Worm (Caenorhabditis elegans): Measurements from ENCODE around the gene exos-4.1.

The exos-4.1 gene

DNA sequence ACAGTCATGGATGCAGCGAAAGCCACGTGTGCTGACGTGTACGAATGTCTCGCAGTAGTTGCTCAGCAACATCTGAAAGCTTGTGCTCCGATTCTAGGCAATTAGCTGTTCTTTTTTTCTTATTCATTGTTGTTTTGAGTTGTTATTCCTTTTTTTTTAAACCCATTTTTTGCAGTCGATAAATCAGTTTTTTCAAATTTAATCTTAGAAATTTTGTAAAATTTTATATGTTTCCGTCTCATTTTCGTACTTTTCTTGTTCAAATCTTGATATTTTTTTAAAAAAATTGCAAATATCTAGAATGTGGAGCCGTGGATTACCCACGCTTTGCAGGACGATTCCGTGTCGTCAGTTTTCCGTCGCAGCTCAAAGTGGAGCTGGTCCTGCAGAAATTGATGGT is 1.6 kb downstream of the exos-4.1 start, which contains the start of gene fask-1:
fask-1 (plus strand) TSS at position 301 of the 400 bp plus-strand sequence.
- TF ChIP-seq ces-1 (GFP tag; optimal IDR thresholded peaks at IDR 0.05) = no peak
- TF ChIP-seq mab-5 (tag; optimal IDR thresholded peaks at IDR 0.05) = no peak
- no peak for TF ChIP-seq lin-32 (GFP tag; optimal IDR thresholded peaks at IDR 0.05)
- TF ChIP-seq ceh-39 (tag; optimal IDR thresholded peaks at IDR 0.05) = no peak
- no peak for TF ChIP-seq ztf-11 (tag; optimal IDR thresholded peaks at IDR 0.05)
- TF ChIP-seq unc-120 (tag; optimal IDR thresholded peaks at IDR 0.05; ENCODE audit: poor library complexity, severe bottlenecking) = no peak
- TF ChIP-seq mep-1 (tag; optimal IDR thresholded peaks at IDR 0.05) = no peak
- no peak for TF ChIP-seq ham-2 (GFP tag; optimal IDR thresholded peaks at IDR 0.05)
- TF ChIP-seq elt-1 (tag; optimal IDR thresholded peaks at IDR 0.05; ENCODE audit: borderline replicate concordance, insufficient read depth) = no peak
- TF ChIP-seq sptf-1 (tag; optimal IDR thresholded peaks at IDR 0.05) = no peak
- no peak for TF ChIP-seq sem-2 (GFP tag; optimal IDR thresholded peaks at IDR 0.05)

DNA sequence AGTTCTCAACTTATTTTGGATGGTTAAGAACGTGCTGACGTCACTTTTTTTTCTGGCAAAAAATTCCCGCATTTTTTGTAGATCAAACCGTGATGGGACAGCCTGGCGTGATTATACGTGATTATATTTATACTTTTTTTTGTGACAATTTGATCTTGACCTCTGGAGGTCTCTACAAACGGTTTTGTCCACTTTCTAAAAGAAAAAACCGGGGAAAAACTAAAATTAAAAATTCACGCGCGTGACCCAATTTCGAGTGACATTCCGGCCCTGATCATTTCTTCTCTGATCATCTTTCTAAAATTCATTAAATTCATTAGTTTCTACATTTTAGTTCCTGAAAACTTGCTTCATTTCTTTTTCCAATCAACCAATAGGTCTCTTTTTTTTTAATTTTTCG is 6.1 kb downstream of the exos-4.1 start, which contains the start of gene rde-11:
rde-11 (plus strand) TSS at position 301 of the 400 bp plus-strand sequence.
- no peak for TF ChIP-seq nhr-237 (tag; optimal IDR thresholded peaks at IDR 0.05)
- TF ChIP-seq mab-5 (tag; optimal IDR thresholded peaks at IDR 0.05) = no peak
- TF ChIP-seq sem-2 (GFP tag; optimal IDR thresholded peaks at IDR 0.05) = no peak
- TF ChIP-seq pha-4 (tag; optimal IDR thresholded peaks at IDR 0.05) = no peak

DNA sequence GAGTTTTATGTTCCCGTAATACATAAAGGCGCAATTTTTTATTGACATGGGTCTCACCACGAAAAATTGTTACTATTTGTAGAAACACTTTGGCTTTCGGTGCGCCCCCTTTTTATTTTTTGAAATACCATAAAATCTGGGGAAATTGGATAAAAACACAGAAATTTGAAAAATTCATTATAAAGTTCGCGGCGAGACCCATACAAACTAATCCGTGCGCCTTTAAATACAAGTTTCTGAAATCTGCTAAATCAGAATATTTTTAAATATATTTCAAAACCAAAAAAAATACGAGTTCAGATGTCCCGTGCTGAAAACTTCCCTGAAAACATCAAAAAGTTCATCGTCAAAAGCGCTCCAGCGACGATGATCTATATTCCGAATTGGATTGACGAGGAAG is 8.6 kb downstream of the exos-4.1 start, which contains the start of gene B0564.2:
B0564.2 (plus strand) TSS at position 301 of the 400 bp plus-strand sequence.
- no peak for TF ChIP-seq bed-3 (GFP tag; optimal IDR thresholded peaks at IDR 0.05)
- TF ChIP-seq nhr-237 (tag; optimal IDR thresholded peaks at IDR 0.05) = no peak
- TF ChIP-seq mls-2 (tag; optimal IDR thresholded peaks at IDR 0.05) = no peak
- no peak for TF ChIP-seq flh-1 (GFP tag; optimal IDR thresholded peaks at IDR 0.05)
- no peak for TF ChIP-seq blmp-1 (tag; optimal IDR thresholded peaks at IDR 0.05)
- TF ChIP-seq unc-62 (GFP tag; optimal IDR thresholded peaks at IDR 0.05) = no peak
- TF ChIP-seq ceh-39 (tag; optimal IDR thresholded peaks at IDR 0.05) = no peak
- no peak for TF ChIP-seq ham-2 (GFP tag; optimal IDR thresholded peaks at IDR 0.05)

DNA sequence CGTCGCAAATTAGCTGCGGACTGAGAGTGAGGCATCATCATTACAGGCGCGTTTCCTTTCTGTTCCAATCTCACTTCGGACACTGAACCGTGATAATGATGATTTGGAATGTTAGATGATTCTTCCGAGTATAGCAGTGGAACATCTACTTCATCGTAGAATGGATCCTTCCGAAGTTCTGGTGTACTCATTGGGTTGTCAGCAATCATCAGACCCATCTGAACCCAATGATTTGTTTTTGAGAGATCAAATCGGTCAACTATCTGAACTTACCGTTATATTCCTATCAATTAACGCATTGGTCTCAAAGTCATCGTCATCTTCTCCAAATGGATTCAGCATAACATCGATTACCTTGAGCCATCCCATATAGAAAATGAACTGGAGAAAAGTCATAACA is 9.6 kb downstream of the exos-4.1 start:
- TF ChIP-seq tbx-8 (GFP tag; optimal IDR thresholded peaks at IDR 0.05) (no peak), flh-1 (GFP tag; optimal IDR thresholded peaks at IDR 0.05) (no peak), lin-13 (tag; optimal IDR thresholded peaks at IDR 0.05) (no peak), ham-2 (GFP tag; optimal IDR thresholded peaks at IDR 0.05) (no peak), unc-39 (tag; optimal IDR thresholded peaks at IDR 0.05) (no peak), hlh-1 (tag; optimal IDR thresholded peaks at IDR 0.05) (no peak)

DNA sequence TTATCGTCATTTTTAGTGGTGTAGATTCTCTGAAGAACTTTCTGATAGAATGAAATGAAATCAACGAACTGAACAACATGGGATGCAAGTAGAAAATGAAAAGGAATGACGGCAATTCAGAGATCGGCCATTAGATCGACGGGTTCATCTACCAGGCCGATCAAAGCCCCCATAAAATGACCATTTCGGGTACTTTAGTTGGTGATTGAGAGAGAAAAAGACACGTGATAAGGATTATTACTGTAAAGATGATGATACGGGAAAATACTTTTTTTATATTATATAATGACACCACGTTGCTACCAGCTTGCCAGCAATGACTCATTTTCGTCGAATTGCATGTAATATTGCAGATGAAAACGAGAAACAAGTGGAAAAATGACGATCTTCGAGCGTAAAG is 11.0 kb downstream of the exos-4.1 start, which contains the start of gene best-1:
best-1 (minus strand) TSS at position 29 of the 400 bp plus-strand sequence.
- TF ChIP-seq ceh-83 (GFP tag; optimal IDR thresholded peaks at IDR 0.05) = no peak
- TF ChIP-seq nhr-76 (tag; optimal IDR thresholded peaks at IDR 0.05) = no peak
- TF ChIP-seq ztf-11 (tag; optimal IDR thresholded peaks at IDR 0.05) = no peak
- no peak for TF ChIP-seq ham-2 (GFP tag; optimal IDR thresholded peaks at IDR 0.05)
- no peak for TF ChIP-seq hlh-1 (tag; optimal IDR thresholded peaks at IDR 0.05)
- no peak for TF ChIP-seq lin-13 (tag; optimal IDR thresholded peaks at IDR 0.05)
- TF ChIP-seq lsy-2 (tag; optimal IDR thresholded peaks at IDR 0.05) = no peak

DNA sequence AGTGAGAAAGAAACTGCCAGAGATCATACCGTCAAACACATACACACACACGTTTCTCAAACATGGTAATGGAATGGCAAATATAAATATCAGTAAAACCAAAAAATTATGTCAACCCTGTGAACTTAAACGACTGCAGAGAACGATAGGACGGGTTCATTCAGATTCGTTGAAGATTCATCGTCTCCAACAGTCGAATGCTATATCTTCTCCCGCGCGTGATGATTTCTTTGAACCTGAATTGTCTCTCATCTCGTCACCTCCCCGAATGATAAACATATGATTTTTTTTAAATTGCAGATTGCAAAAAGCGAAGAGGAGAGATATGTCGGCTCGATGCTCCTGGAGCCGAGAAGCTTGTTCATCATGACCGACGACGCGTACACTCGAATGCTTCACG is 12.1 kb downstream of the exos-4.1 start:
- TF ChIP-seq sptf-1 (tag; optimal IDR thresholded peaks at IDR 0.05) (no peak), ceh-43 (GFP tag; optimal IDR thresholded peaks at IDR 0.05) (no peak), blmp-1 (tag; optimal IDR thresholded peaks at IDR 0.05) (no peak), unc-62 (GFP tag; optimal IDR thresholded peaks at IDR 0.05) (no peak), nhr-28 (tag; optimal IDR thresholded peaks at IDR 0.05) (no peak), unc-120 (tag; optimal IDR thresholded peaks at IDR 0.05; ENCODE audit: poor library complexity, severe bottlenecking) (no peak), hlh-1 (tag; optimal IDR thresholded peaks at IDR 0.05) (no peak), unc-39 (tag; optimal IDR thresholded peaks at IDR 0.05) (no peak), mab-5 (tag; optimal IDR thresholded peaks at IDR 0.05) (no peak), bed-3 (GFP tag; optimal IDR thresholded peaks at IDR 0.05) (no peak), nhr-12 (tag; optimal IDR thresholded peaks at IDR 0.05) (no peak), mep-1 (tag; optimal IDR thresholded peaks at IDR 0.05) (no peak), zip-8 (tag; optimal IDR thresholded peaks at IDR 0.05) (no peak), elt-3 (tag; optimal IDR thresholded peaks at IDR 0.05) (no peak), lin-32 (GFP tag; optimal IDR thresholded peaks at IDR 0.05) (no peak), mls-2 (tag; optimal IDR thresholded peaks at IDR 0.05) (no peak), sem-2 (GFP tag; optimal IDR thresholded peaks at IDR 0.05) (no peak), flh-1 (GFP tag; optimal IDR thresholded peaks at IDR 0.05) (no peak), snpc-4 (tag; optimal IDR thresholded peaks at IDR 0.05) (no peak)
